Fruit fly (Drosophila melanogaster) whole organism, prepupa: ENCODE data around the gene CG34301.

Source experiments
- CG10631 ChIP-seq: fragments of 200-800 bp; sonication (Bioruptor generic); optimal IDR thresholded peaks from 2 replicates; lab custom pipeline; 2016; ENCODE audit warnings: missing biosample characterization, missing genetic modification characterization
- CG10669 ChIP-seq: fragments of 200-800 bp; sonication (Bioruptor generic); optimal IDR thresholded peaks from 3 replicates; lab custom pipeline; 2018; ENCODE audit warnings: missing biosample characterization, mild to moderate bottlenecking, missing genetic modification characterization, moderate library complexity
- CG11294 ChIP-seq: fragments of 200-800 bp; sonication (Bioruptor generic); IDR thresholded peaks from 2 replicates; pipeline ENCODE4 v1.3.6; 2022; ENCODE audit warnings: missing biosample characterization, missing genetic modification characterization
- CG11762 ChIP-seq: fragments of 200-800 bp; sonication (Bioruptor generic); optimal IDR thresholded peaks from 3 replicates; lab custom pipeline; 2016; ENCODE audit warnings: missing biosample characterization, missing genetic modification characterization; ENCODE audit not compliant: insufficient read depth
- CG11902 ChIP-seq: fragments of 200-800 bp; sonication (Bioruptor generic); optimal IDR thresholded peaks from 3 replicates; lab custom pipeline; 2016; ENCODE audit warnings: missing biosample characterization, missing genetic modification characterization
- CG15336 ChIP-seq: fragments of 200-800 bp; sonication (Bioruptor generic); IDR thresholded peaks from 2 replicates; pipeline ENCODE4 v1.3.6; 2022; ENCODE audit warnings: missing biosample characterization, missing genetic modification characterization
- CG3032 ChIP-seq: fragments of 200-800 bp; optimal IDR thresholded peaks from 2 replicates; lab custom pipeline; 2019; ENCODE audit warnings: missing biosample characterization, mild to moderate bottlenecking, missing genetic modification characterization, moderate library complexity
- CG31627 ChIP-seq: fragments of 200-800 bp; sonication (Bioruptor generic); optimal IDR thresholded peaks from 3 replicates; lab custom pipeline; 2016; ENCODE audit warnings: missing biosample characterization, missing genetic modification characterization
- CG32006 ChIP-seq: fragments of 200-800 bp; sonication (Bioruptor generic); optimal IDR thresholded peaks from 3 replicates; lab custom pipeline; 2017; ENCODE audit warnings: missing biosample characterization, mild to moderate bottlenecking, missing genetic modification characterization
- CG34406 ChIP-seq: fragments of 200-800 bp; sonication (Bioruptor generic); optimal IDR thresholded peaks from 3 replicates; lab custom pipeline; 2016; ENCODE audit warnings: missing biosample characterization, missing genetic modification characterization
- CG4318 ChIP-seq: fragments of 200-800 bp; sonication (Bioruptor generic); optimal IDR thresholded peaks from 3 replicates; lab custom pipeline; 2017; ENCODE audit warnings: missing biosample characterization, mild to moderate bottlenecking, missing genetic modification characterization
- CG6163 ChIP-seq: fragments of 200-800 bp; sonication (Bioruptor generic); IDR thresholded peaks from 3 replicates; pipeline ENCODE4 v1.3.6; 2022; ENCODE audit warnings: missing biosample characterization, missing genetic modification characterization
- CG6276 ChIP-seq: fragments of 200-800 bp; sonication (Bioruptor generic); optimal IDR thresholded peaks from 2 replicates; lab custom pipeline; 2017; ENCODE audit warnings: missing biosample characterization, mild to moderate bottlenecking, missing genetic modification characterization
- CG6808 ChIP-seq: fragments of 200-800 bp; sonication (Bioruptor generic); optimal IDR thresholded peaks from 3 replicates; lab custom pipeline; 2017; ENCODE audit warnings: missing biosample characterization, missing genetic modification characterization, mild to moderate bottlenecking, moderate library complexity, missing genetic modification reagents
- CG6854 ChIP-seq: fragments of 200-800 bp; sonication (Bioruptor generic); optimal IDR thresholded peaks from 2 replicates; lab custom pipeline; 2017; ENCODE audit warnings: missing biosample characterization, mild to moderate bottlenecking, missing genetic modification characterization
- CG7368 ChIP-seq: fragments of 200-800 bp; sonication (Bioruptor generic); optimal IDR thresholded peaks from 3 replicates; lab custom pipeline; 2016; ENCODE audit warnings: missing biosample characterization, missing genetic modification characterization
- CG8119 ChIP-seq: fragments of 200-800 bp; sonication (Bioruptor generic); IDR thresholded peaks from 3 replicates; pipeline ENCODE4 v1.3.6; 2022; ENCODE audit warnings: missing biosample characterization, missing genetic modification characterization
- CG8319 ChIP-seq: fragments of 200-800 bp; sonication (Bioruptor generic); optimal IDR thresholded peaks from 3 replicates; lab custom pipeline; 2016; ENCODE audit warnings: missing biosample characterization, missing genetic modification characterization
- CG9139 ChIP-seq: fragments of 200-800 bp; sonication (Bioruptor generic); optimal IDR thresholded peaks from 3 replicates; lab custom pipeline; 2017; ENCODE audit warnings: missing biosample characterization, mild to moderate bottlenecking, missing genetic modification characterization
- Eip75B ChIP-seq: fragments of 200-800 bp; sonication (Bioruptor generic); optimal IDR thresholded peaks from 3 replicates; lab custom pipeline; 2016; ENCODE audit warnings: missing biosample characterization, missing genetic modification characterization
- Eip78C ChIP-seq: fragments of 200-800 bp; sonication (Bioruptor generic); peaks from one replicate; lab custom pipeline; 2016; ENCODE audit warnings: missing biosample characterization, missing genetic modification characterization
- Ets96B ChIP-seq: fragments of 200-800 bp; optimal IDR thresholded peaks from 2 replicates; lab custom pipeline; 2019; ENCODE audit warnings: missing biosample characterization, mild to moderate bottlenecking, missing genetic modification characterization, moderate library complexity
- Gug ChIP-seq: fragments of 200-800 bp; sonication (Bioruptor generic); IDR thresholded peaks from 2 replicates; pipeline ENCODE4 v1.3.6; 2022; ENCODE audit warnings: missing biosample characterization, missing genetic modification characterization
- Hr38 ChIP-seq: sonication (Bioruptor generic); optimal IDR thresholded peaks from 2 replicates; lab custom pipeline; 2016; ENCODE audit warnings: missing biosample characterization, missing genetic modification characterization
- Hr4 ChIP-seq: fragments of 200-800 bp; sonication (Bioruptor generic); optimal IDR thresholded peaks from 3 replicates; lab custom pipeline; 2016; ENCODE audit warnings: missing biosample characterization, missing genetic modification characterization
- Lpt ChIP-seq: fragments of 200-800 bp; sonication (Bioruptor generic); optimal IDR thresholded peaks from 3 replicates; lab custom pipeline; 2016; ENCODE audit warnings: missing biosample characterization, missing genetic modification characterization
- Met ChIP-seq: fragments of 200-800 bp; sonication (Bioruptor generic); optimal IDR thresholded peaks from 3 replicates; lab custom pipeline; 2016; ENCODE audit warnings: missing biosample characterization, missing genetic modification characterization
- Smox ChIP-seq: fragments of 200-800 bp; sonication (Bioruptor generic); optimal IDR thresholded peaks from 3 replicates; lab custom pipeline; 2016; ENCODE audit warnings: missing biosample characterization, missing genetic modification characterization
- Sox102F ChIP-seq: fragments of 200-800 bp; sonication (Bioruptor generic); optimal IDR thresholded peaks from 2 replicates; lab custom pipeline; 2016; ENCODE audit warnings: missing biosample characterization, mild to moderate bottlenecking, missing genetic modification characterization
- dsx ChIP-seq: fragments of 200-800 bp; optimal IDR thresholded peaks from 3 replicates; lab custom pipeline; 2019; ENCODE audit warnings: missing biosample characterization, mild to moderate bottlenecking, missing genetic modification characterization, moderate library complexity; ENCODE audit not compliant: poor library complexity, severe bottlenecking
- eg ChIP-seq: fragments of 200-800 bp; sonication (Bioruptor generic); IDR thresholded peaks from 3 replicates; pipeline ENCODE4 v1.3.6; 2022; ENCODE audit warnings: missing biosample characterization, missing genetic modification characterization
- esn ChIP-seq: fragments of 200-800 bp; sonication (Bioruptor generic); optimal IDR thresholded peaks from 2 replicates; lab custom pipeline; 2016; ENCODE audit warnings: missing biosample characterization, mild to moderate bottlenecking, missing genetic modification characterization, moderate library complexity
- fd59A ChIP-seq: fragments of 200-800 bp; sonication (Bioruptor generic); optimal IDR thresholded peaks from 2 replicates; lab custom pipeline; 2017; ENCODE audit warnings: missing biosample characterization, mild to moderate bottlenecking, missing genetic modification characterization, missing genetic modification reagents
- fd85E ChIP-seq: fragments of 200-800 bp; sonication (Bioruptor generic); optimal IDR thresholded peaks from 3 replicates; lab custom pipeline; 2016; ENCODE audit warnings: missing biosample characterization, missing genetic modification characterization
- fkh ChIP-seq: fragments of 200-800 bp; sonication (Bioruptor generic); optimal IDR thresholded peaks from 3 replicates; lab custom pipeline; 2017; ENCODE audit warnings: missing biosample characterization, mild to moderate bottlenecking, missing genetic modification characterization, moderate library complexity
- pdm3 ChIP-seq: fragments of 200-800 bp; sonication (Bioruptor generic); optimal IDR thresholded peaks from 3 replicates; lab custom pipeline; 2016; ENCODE audit warnings: missing biosample characterization, missing genetic modification characterization
- spab ChIP-seq: fragments of 200-800 bp; sonication (Bioruptor generic); optimal IDR thresholded peaks from 2 replicates; lab custom pipeline; 2017; ENCODE audit warnings: missing biosample characterization, mild to moderate bottlenecking, missing genetic modification characterization, missing genetic modification reagents
- svp ChIP-seq: fragments of 200-800 bp; sonication (Bioruptor generic); peaks from one replicate; lab custom pipeline; 2016; ENCODE audit warnings: missing biosample characterization, missing genetic modification characterization
- topi ChIP-seq: fragments of 200-800 bp; sonication (Bioruptor generic); optimal IDR thresholded peaks from 3 replicates; lab custom pipeline; 2016; ENCODE audit warnings: missing biosample characterization, missing genetic modification characterization
- vri ChIP-seq: fragments of 200-800 bp; sonication (Bioruptor generic); optimal IDR thresholded peaks from 3 replicates; lab custom pipeline; 2016; ENCODE audit warnings: missing biosample characterization, mild to moderate bottlenecking, missing genetic modification characterization

Gene CG34301

DNA sequence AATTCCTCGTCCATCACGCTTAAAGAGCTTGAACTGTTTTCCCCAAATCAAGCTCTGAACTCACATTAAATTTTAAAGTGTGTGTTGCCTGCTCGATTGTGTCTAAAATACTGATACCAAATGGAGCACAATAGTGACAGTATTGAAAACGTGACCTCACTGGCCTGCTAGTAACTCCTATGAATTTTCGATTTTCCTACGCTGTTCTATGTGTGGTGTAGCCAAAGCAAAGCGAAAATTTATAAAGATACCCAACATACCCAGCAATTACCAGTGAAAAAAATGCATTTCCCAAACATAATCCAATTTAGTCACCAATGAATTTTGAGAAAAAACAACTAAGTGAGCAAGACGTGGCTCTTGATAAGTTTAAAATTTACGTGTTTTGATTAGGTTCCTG lies 6.6 kb downstream of the CG34301 start, which contains the start of gene CG33191:
CG33191 (minus strand) TSS at position 101 of the 400 bp plus-strand sequence.
- no peak for TF ChIP-seq CG6163 (GFP tag; lab: Robert Waterston, UW)

DNA sequence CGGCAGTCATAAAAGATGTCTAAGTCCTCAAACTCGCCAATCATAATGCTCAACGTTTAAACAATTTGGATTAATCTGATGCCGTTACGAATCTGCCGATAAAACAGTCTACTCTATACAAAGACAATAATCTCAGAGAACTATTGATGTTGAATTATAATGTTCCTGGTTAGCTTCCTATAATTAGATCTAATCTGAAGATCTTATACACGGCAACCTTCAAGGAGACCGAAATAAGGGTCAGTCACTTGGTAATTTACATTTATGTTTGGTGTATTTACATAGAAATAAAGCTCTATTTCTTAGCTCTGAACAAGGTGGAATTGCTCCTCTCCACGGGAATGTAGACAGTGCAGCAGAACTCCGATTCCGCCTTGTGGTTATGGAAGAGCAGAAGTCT lies 7.5 kb downstream of the CG34301 start, which contains the start of gene CG33189:
CG33189 (minus strand) TSS at position 101 of the 400 bp plus-strand sequence.
- no peak for TF ChIP-seq Sox102F (GFP tag; lab: Kevin White, UChicago)
- no peak for TF ChIP-seq CG32006 (GFP tag; lab: Kevin White, UChicago)

DNA sequence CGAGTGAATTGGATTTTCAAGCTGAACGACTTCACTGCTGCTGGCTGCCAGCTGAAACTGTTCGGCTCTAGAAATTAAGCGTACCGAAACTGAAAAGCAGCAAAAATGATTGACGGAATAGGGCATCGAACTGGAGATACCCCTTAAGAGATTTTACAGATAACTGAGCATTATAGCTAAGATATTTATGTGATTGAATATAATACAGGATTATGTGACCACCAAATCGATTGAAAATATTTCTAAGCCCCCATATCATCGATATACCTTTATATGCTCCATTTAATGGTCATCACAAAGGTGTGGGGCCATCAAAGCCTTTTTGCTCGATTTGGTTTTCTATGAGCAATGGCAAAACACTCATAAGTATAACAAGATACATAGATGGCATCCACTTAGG lies 11.6 kb downstream of the CG34301 start:
- no peak for TF ChIP-seq CG31627 (GFP tag; lab: Kevin White, UChicago)
- peak; percentile 75 for TF ChIP-seq CG15336 (GFP tag; lab: Robert Waterston, UW)
- peak; percentile 82 for TF ChIP-seq eg (GFP tag; lab: Robert Waterston, UW)
- peak; percentile 58; the same call in 2 of the 3 replicates for TF ChIP-seq CG6163 (GFP tag; lab: Robert Waterston, UW)
- TF ChIP-seq CG8119 (GFP tag; lab: Robert Waterston, UW): peak; percentile 67
- TF ChIP-seq CG11294 (GFP tag; lab: Robert Waterston, UW): 0 out of 2 replicates have a peak, but pooled peaks have one; percentile 25
- TF ChIP-seq Lpt (GFP tag; lab: Kevin White, UChicago): no peak
- peak; percentile 39 for TF ChIP-seq svp (GFP tag; lab: Kevin White, UChicago)

DNA sequence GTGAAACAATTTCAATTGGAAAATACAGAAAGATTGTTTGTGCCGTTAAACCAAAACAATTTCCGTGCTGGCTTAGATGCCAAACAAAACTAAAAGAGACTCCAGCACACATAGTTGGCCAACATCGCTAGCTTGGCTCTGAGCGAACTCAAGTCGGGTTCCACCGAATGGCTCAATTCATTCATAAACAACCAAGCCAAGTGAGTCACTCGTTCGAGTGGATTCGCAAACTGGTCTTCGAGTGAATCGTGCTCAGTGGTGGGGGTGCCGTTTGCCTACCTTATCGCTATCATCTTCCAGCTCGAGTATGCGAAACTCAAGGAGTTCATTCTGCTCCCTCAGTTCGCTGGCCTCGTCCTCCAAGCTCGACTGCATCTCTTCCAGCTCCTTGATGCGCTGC lies 12.2 kb downstream of the CG34301 start:
- TF ChIP-seq dsx (GFP tag; lab: Kevin White, UChicago): no peak
- TF ChIP-seq Hr38 (GFP tag; lab: Kevin White, UChicago): no peak
- TF ChIP-seq CG32006 (GFP tag; lab: Kevin White, UChicago): no peak
- 0 out of 3 replicates have a peak, but pooled peaks have one; percentile 18 for TF ChIP-seq CG6163 (GFP tag; lab: Robert Waterston, UW)

DNA sequence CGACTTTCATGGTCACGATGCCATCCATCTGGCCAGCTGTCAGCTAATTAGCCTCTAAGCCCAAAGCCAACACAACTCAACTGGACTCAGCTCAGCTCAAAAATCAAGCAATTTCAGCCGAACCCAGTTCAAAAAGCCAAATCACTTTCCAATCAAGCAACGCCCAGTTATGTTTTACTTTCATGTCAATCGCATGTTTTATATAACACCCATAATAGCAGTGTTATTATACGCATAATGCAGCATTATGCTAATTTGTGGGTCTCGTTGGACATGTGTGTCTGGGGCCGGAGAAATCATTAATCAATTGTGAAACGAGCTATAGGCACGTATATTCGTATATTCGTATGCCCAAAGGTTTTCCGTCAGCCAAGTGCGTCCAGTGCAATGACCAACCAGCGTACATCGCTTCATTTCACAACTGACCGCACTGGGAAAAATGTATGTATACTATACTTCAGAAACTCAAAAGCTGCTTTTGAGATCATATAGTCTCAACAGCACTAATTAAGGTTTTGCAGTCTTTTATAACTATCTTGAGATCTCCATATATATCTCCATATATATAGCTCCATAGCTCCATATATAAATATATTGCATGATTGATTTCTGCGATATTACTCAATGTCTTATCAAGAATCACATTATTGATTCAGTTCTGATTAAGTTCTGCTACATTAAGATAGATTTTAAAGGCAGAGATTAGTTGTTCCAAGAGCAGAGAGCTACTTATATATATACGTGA lies 14.5 kb downstream of the CG34301 start:
- TF ChIP-seq CG3032 (no peak), eg (GFP tag; lab: Robert Waterston, UW) (no peak), topi (GFP tag; lab: Kevin White, UChicago) (peak; percentile 64), esn (GFP tag; lab: Kevin White, UChicago) (no peak), CG4318 (GFP tag; lab: Kevin White, UChicago) (no peak), Eip75B (GFP tag; lab: Kevin White, UChicago) (no peak), CG31627 (GFP tag; lab: Kevin White, UChicago) (no peak), fd59A (GFP tag; lab: Kevin White, UChicago) (no peak), CG11762 (GFP tag; lab: Kevin White, UChicago) (no peak), Ets96B (tag; lab: Kevin White, UChicago) (no peak), vri (GFP tag; lab: Kevin White, UChicago) (no peak), CG11294 (GFP tag; lab: Robert Waterston, UW) (no peak), pdm3 (GFP tag; lab: Kevin White, UChicago) (no peak), Lpt (GFP tag; lab: Kevin White, UChicago) (peak; percentile 19), Gug (GFP tag; lab: Robert Waterston, UW) (no peak), CG7368 (GFP tag; lab: Kevin White, UChicago) (no peak), CG11902 (GFP tag; lab: Kevin White, UChicago) (no peak), CG6276 (GFP tag; lab: Kevin White, UChicago) (no peak), Eip78C (GFP tag; lab: Kevin White, UChicago) (peak; percentile 96), Hr38 (GFP tag; lab: Kevin White, UChicago) (no peak), CG6163 (GFP tag; lab: Robert Waterston, UW) (no peak), Hr4 (no peak), CG10669 (GFP tag; lab: Kevin White, UChicago) (no peak), fkh (no peak), Smox (GFP tag; lab: Kevin White, UChicago) (no peak), CG9139 (GFP tag; lab: Kevin White, UChicago) (peak; percentile 10), fd85E (GFP tag; lab: Kevin White, UChicago) (no peak), Met (no peak), CG6854 (peak; percentile 28), CG8319 (no peak), dsx (GFP tag; lab: Kevin White, UChicago) (peak; percentile 64), CG10631 (GFP tag; lab: Kevin White, UChicago) (no peak), CG6808 (no peak), CG34406 (GFP tag; lab: Kevin White, UChicago) (no peak), CG32006 (GFP tag; lab: Kevin White, UChicago) (no peak), spab (GFP tag; lab: Kevin White, UChicago) (peak; percentile 37)
